Worm (Caenorhabditis elegans) whole organism, mixed stage, embryonic: ENCODE measurements around the gene R08C7.11.

Source experiments
- blmp-1 ChIP-seq: fragments of 150-350 bp; optimal IDR thresholded peaks from 2 replicates; lab custom pipeline; 2014; ENCODE audit warnings: missing biosample characterization, missing genetic modification characterization
- elt-1 ChIP-seq: sonication (generic microtip); optimal IDR thresholded peaks from 2 replicates; lab custom pipeline; 2017; ENCODE audit warnings: missing genetic modification characterization, mild to moderate bottlenecking, missing compliant biosample characterization, antibody characterized with exemption, moderate library complexity, borderline replicate concordance; ENCODE audit not compliant: insufficient read depth
- elt-3 ChIP-seq: fragments of 150-350 bp; optimal IDR thresholded peaks from 2 replicates; lab custom pipeline; 2014; ENCODE audit warnings: missing biosample characterization, missing genetic modification characterization
- flh-1 ChIP-seq: fragments of 200-800 bp; sonication (Bioruptor generic); optimal IDR thresholded peaks from 2 replicates; lab custom pipeline; 2018; ENCODE audit warnings: mild to moderate bottlenecking, missing genetic modification characterization, moderate library complexity, missing compliant biosample characterization
- lin-13 ChIP-seq: fragments of 150-350 bp; optimal IDR thresholded peaks from 2 replicates; lab custom pipeline; 2014; ENCODE audit warnings: missing biosample characterization, missing genetic modification characterization
- mep-1 ChIP-seq: fragments of 150-350 bp; optimal IDR thresholded peaks from 2 replicates; lab custom pipeline; 2017; ENCODE audit warnings: missing biosample characterization, missing genetic modification reagents, missing genetic modification characterization, inconsistent platforms
- nhr-12 ChIP-seq: fragments of 150-350 bp; optimal IDR thresholded peaks from 2 replicates; lab custom pipeline; 2014; ENCODE audit warnings: missing biosample characterization, missing genetic modification characterization
- nhr-237 ChIP-seq: fragments of 150-350 bp; optimal IDR thresholded peaks from 2 replicates; lab custom pipeline; 2014; ENCODE audit warnings: missing biosample characterization, missing genetic modification characterization
- snpc-4 ChIP-seq: fragments of 150-350 bp; optimal IDR thresholded peaks from 2 replicates; lab custom pipeline; 2014; ENCODE audit warnings: missing biosample characterization, missing genetic modification characterization
- unc-39 ChIP-seq: fragments of 150-350 bp; optimal IDR thresholded peaks from 2 replicates; lab custom pipeline; 2014; ENCODE audit warnings: missing biosample characterization, missing genetic modification characterization
- unc-62 ChIP-seq: fragments of 150-350 bp; optimal IDR thresholded peaks from 2 replicates; lab custom pipeline; 2014; ENCODE audit warnings: missing biosample characterization, missing genetic modification reagents, missing genetic modification characterization
- ztf-11 ChIP-seq: fragments of 150-350 bp; optimal IDR thresholded peaks from 2 replicates; lab custom pipeline; 2014; ENCODE audit warnings: missing biosample characterization, missing genetic modification characterization

ce11 chrIV:4456658-4457057 lies 1.9 kb upstream of the R08C7.11 start:
- TF ChIP-seq elt-3 = no peak
- no peak for TF ChIP-seq flh-1
- no peak for TF ChIP-seq elt-1 (tag; lab: Kevin White, UChicago)
- TF ChIP-seq nhr-237 = no peak
- TF ChIP-seq blmp-1 = no peak
- no peak for TF ChIP-seq unc-62 (GFP tag; lab: Kevin White, UChicago)
- TF ChIP-seq ztf-11 (tag; lab: Kevin White, UChicago) = no peak
- no peak for TF ChIP-seq snpc-4 (tag; lab: Kevin White, UChicago)
- TF ChIP-seq lin-13 (tag; lab: Kevin White, UChicago) = no peak
- no peak for TF ChIP-seq unc-39 (tag; lab: Kevin White, UChicago)
- TF ChIP-seq nhr-12 (tag; lab: Kevin White, UChicago) = no peak
- no peak for TF ChIP-seq mep-1 (tag; lab: Kevin White, UChicago)
